Worm (Caenorhabditis elegans): ENCODE results near the gene ttr-53.
A peak's percentile ranks its signal among the peaks of the same experiment; 100 is the strongest.

ce11 chrIV:10128906-10129386 is 28.9 kb upstream of the ttr-53 start, which contains the start of the genes gtbp-1 and K08F4.3:
- TF ChIP-seq egl-27 (tag; optimal IDR thresholded peaks at IDR 0.05) (no peak), nhr-11 (tag; optimal IDR thresholded peaks at IDR 0.05) (no peak), nhr-76 (tag; optimal IDR thresholded peaks at IDR 0.05) (no peak), pha-4 (tag; optimal IDR thresholded peaks at IDR 0.05) (peak; percentile 88), ceh-16 (tag; optimal IDR thresholded peaks at IDR 0.05) (no peak), mml-1 (tag; optimal IDR thresholded peaks at IDR 0.05) (no peak), pqm-1 (tag; optimal IDR thresholded peaks at IDR 0.05) (peak; percentile 28), nhr-12 (tag; optimal IDR thresholded peaks at IDR 0.05) (no peak), ceh-82 (tag; optimal IDR thresholded peaks at IDR 0.05) (peak; percentile 20), fkh-10 (GFP tag; optimal IDR thresholded peaks at IDR 0.05) (no peak)
